Worm (Caenorhabditis elegans) whole organism, L2 larva: ENCODE data around the gene K09C4.10.

ENCODE experiments used
- egl-27 ChIP-seq: sonication (generic microtip); optimal IDR thresholded peaks from 3 replicates; lab custom pipeline; 2017; ENCODE audit warnings: missing biosample characterization, missing genetic modification reagents, missing genetic modification characterization
- elt-3 ChIP-seq: sonication (generic microtip); optimal IDR thresholded peaks from 2 replicates; lab custom pipeline; 2017; ENCODE audit warnings: missing biosample characterization, missing genetic modification characterization
- lsy-2 ChIP-seq, 2 experiments: fragments of 150-350 bp in 1 of 2; sonication (generic microtip) in 1 of 2; optimal IDR thresholded peaks; 2 replicates each; lab custom pipeline; 2014 to 2017; ENCODE audit warnings: missing biosample characterization in 2 of 2, missing genetic modification characterization in 2 of 2
- mdl-1 ChIP-seq, 2 experiments: fragments of 150-350 bp in 1 of 2; sonication (generic microtip) in 1 of 2; optimal IDR thresholded peaks; 2 replicates each; lab custom pipeline; 2017; ENCODE audit warnings: missing biosample characterization in 2 of 2, missing genetic modification characterization in 2 of 2
- nhr-11 ChIP-seq: fragments of 150-350 bp; optimal IDR thresholded peaks from 2 replicates; lab custom pipeline; 2014; ENCODE audit warnings: missing biosample characterization, missing genetic modification characterization
- nhr-23 ChIP-seq: fragments of 150-350 bp; optimal IDR thresholded peaks from 2 replicates; lab custom pipeline; 2014; ENCODE audit warnings: missing biosample characterization, missing genetic modification reagents, missing genetic modification characterization
- nhr-237 ChIP-seq: fragments of 150-350 bp; optimal IDR thresholded peaks from 2 replicates; lab custom pipeline; 2014; ENCODE audit warnings: missing biosample characterization, missing genetic modification characterization
- snpc-4 ChIP-seq: fragments of 150-350 bp; optimal IDR thresholded peaks from 2 replicates; lab custom pipeline; 2014; ENCODE audit warnings: missing biosample characterization, missing genetic modification characterization
- zag-1 ChIP-seq: fragments of 150-350 bp; optimal IDR thresholded peaks from 2 replicates; lab custom pipeline; 2014; ENCODE audit warnings: missing biosample characterization, missing genetic modification characterization

DNA sequence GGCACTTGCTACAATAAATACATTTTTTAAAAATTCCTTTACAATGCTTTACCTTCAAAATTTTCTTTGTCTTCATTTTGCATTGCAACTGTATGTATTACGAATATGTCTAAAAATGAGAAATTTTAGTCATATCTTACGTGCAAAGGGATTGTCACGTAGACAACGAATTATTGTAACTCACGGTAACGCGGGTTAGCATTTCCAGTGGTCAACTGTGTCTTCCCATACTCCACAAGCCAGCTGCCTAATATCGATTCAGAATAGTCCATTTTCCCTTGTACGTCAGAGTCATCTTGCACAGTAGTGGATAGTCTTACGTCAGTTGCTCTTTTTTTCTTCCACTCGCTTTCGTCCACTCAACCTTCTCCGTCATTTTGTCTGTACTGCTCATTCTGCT is 17.4 kb downstream of the K09C4.10 start, which contains the start of gene fbxb-71:
- TF ChIP-seq lsy-2 (tag; optimal IDR thresholded peaks at IDR 0.05; lab: Kevin White, UChicago) (no peak), egl-27 (no peak), elt-3 (no peak), nhr-237 (tag; lab: Kevin White, UChicago) (no peak), nhr-23 (tag; lab: Kevin White, UChicago) (no peak), mdl-1 (tag; optimal IDR thresholded peaks at IDR 0.05; lab: Kevin White, UChicago) (no peak), zag-1 (tag; lab: Kevin White, UChicago) (no peak), nhr-11 (tag; lab: Kevin White, UChicago) (no peak), snpc-4 (no peak)
